Worm (Caenorhabditis elegans) whole organism, L3 larva: ENCODE results near the gene igeg-1.

ENCODE experiments used
- nhr-11 ChIP-seq: fragments of 150-350 bp; optimal IDR thresholded peaks from 2 replicates; lab custom pipeline; 2014; ENCODE audit warnings: missing biosample characterization, missing genetic modification characterization
- nhr-12 ChIP-seq: fragments of 150-350 bp; optimal IDR thresholded peaks from 2 replicates; lab custom pipeline; 2014; ENCODE audit warnings: missing biosample characterization, missing genetic modification characterization
- skn-1 ChIP-seq: fragments of 150-350 bp; optimal IDR thresholded peaks from 2 replicates; lab custom pipeline; 2014; ENCODE audit warnings: missing biosample characterization, missing genetic modification characterization

DNA sequence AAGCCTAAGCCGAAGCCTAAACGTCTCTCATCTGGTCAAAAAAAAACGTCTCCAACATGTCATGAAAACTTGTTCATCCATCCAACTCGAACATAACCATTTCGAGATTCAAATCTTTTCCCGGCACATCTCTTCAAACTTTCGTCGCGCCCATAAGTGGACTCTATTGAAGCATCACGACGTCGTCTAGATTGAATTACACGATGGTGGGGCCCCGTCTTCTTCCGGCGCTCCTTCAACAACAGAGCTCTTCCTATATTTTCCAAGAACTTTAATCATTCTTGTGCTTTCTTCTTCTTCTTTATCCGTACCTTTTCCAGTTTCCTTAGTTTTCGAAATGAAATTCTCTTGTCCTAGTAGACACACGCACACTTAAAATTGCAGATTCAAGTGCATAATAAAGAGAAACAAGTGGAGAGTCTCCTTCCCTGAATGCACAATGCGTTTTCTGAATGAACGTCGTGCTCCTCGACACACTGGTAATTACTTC is 6.0 kb downstream of the igeg-1 start, which contains the start of gene F28E10.1:
- TF ChIP-seq nhr-12 (tag; lab: Kevin White, UChicago) (no peak), skn-1 (tag; lab: Kevin White, UChicago) (no peak), nhr-11 (tag; lab: Kevin White, UChicago) (no peak)
